Worm (Caenorhabditis elegans): Measurements from ENCODE around the gene slc-36.5.

Gene slc-36.5

DNA sequence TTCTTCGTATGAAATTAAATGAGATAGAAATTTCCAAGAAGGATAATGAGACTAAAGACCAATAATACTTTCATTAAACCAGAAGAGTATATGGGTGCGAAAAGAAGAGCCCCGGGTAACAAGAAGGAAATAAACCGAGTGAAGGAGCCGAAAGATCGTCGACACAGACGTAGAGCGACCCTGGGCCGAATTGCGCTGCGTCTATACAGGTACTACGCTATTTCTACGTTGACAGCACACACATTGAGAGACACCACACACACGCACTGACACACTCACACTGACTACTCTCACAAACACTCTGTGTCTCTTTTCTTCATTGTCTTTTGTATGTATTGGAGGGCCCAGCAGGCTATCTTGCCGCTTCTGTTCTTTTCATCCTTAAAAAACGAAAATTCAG, 18.0 kb downstream of the slc-36.5 start (continued):
- no peak for TF ChIP-seq nhr-77 (tag; optimal IDR thresholded peaks at IDR 0.05)

DNA sequence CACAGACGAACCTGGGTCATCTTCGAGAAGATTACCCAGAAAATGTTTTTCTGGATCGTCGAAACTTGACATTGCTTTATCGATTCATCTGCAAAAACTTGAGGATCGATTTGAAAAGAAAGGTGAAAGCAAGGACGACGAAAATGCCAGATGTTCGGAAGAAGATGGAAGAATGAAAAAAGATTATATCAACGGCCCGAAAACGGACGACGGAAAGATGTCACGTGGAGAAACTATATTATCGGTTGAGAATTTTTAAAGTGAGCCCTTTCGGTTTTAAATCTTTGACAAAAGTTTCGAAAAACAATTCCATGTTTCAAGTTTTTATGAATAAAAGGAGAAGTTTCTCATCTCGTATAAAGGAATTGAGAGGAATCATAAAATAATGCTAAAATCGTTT, 18.7 kb downstream of the slc-36.5 start, which contains the start of gene dnj-5:
Gene dnj-5, minus strand, starts transcription at position 101 of the 400 bp plus-strand sequence.
- TF ChIP-seq nhr-28 (tag; optimal IDR thresholded peaks at IDR 0.05): no peak

DNA sequence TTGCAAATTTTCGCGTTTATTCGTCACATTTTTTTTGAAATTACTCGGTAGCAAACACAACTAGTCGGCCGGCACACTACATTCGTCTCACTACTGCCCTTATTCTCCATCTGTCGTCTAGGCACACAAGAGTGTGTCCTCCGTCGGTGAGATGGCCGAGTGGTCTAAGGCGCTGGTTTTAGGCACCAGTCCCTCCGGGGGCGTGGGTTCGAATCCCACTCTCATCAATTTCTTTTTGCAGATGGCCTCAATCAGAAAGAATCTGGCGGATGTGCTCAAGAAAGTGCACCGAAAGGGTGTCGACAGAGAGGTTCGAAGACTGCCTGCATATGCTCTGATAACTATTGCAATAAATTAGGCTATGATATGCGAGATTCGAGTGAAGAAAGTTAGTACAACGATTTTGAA, 23.8 kb downstream of the slc-36.5 start:
- TF ChIP-seq lsy-12 (tag; optimal IDR thresholded peaks at IDR 0.05) (peak; percentile 78), skn-1 (tag; optimal IDR thresholded peaks at IDR 0.05) (peak; percentile 24), elt-1 (tag; optimal IDR thresholded peaks at IDR 0.05) (no peak), nhr-67 (tag; optimal IDR thresholded peaks at IDR 0.05) (no peak), nfya-1 (tag; optimal IDR thresholded peaks at IDR 0.05; ENCODE audit: insufficient read depth) (peak; percentile 75), egl-27 (tag; optimal IDR thresholded peaks at IDR 0.05) (peak; percentile 94), lin-39 (tag; optimal IDR thresholded peaks at IDR 0.05) (peak; percentile 85), hmg-11 (tag; optimal IDR thresholded peaks at IDR 0.05) (peak; percentile 78), nhr-237 (tag; optimal IDR thresholded peaks at IDR 0.05) (no peak), nhr-25 (tag; optimal IDR thresholded peaks at IDR 0.05) (peak; percentile 56), tbx-2 (tag; optimal IDR thresholded peaks at IDR 0.05) (peak; percentile 36), elt-3 (tag; optimal IDR thresholded peaks at IDR 0.05) (peak in 1 of 3 experiments; percentile 39), fkh-10 (GFP tag; optimal IDR thresholded peaks at IDR 0.05) (no peak), ceh-28 (tag; optimal IDR thresholded peaks at IDR 0.05) (peak; percentile 20), ama-1 (optimal IDR thresholded peaks at IDR 0.05) (peak; percentile 55), nhr-12 (tag; optimal IDR thresholded peaks at IDR 0.05) (no peak), R02D3.7 (tag; optimal IDR thresholded peaks at IDR 0.05) (peak; percentile 12), lin-15B (tag; optimal IDR thresholded peaks at IDR 0.05) (peak; percentile 47), eor-1 (tag; optimal IDR thresholded peaks at IDR 0.05) (no peak), pqm-1 (tag; optimal IDR thresholded peaks at IDR 0.05) (peak; percentile 31), pha-4 (tag; optimal IDR thresholded peaks at IDR 0.05) (peak; percentile 58), nhr-11 (tag; optimal IDR thresholded peaks at IDR 0.05) (peak; percentile 35), snpc-4 (tag; optimal IDR thresholded peaks at IDR 0.05) (peak; percentile 3), nhr-43 (tag; optimal IDR thresholded peaks at IDR 0.05; ENCODE audit: poor library complexity, severe bottlenecking) (peak; percentile 28), ztf-4 (tag; optimal IDR thresholded peaks at IDR 0.05) (peak; percentile 37), egl-5 (tag; optimal IDR thresholded peaks at IDR 0.05) (peak; percentile 32), nhr-23 (tag; optimal IDR thresholded peaks at IDR 0.05) (peak; percentile 19), ceh-82 (tag; optimal IDR thresholded peaks at IDR 0.05) (peak; percentile 5), ceh-9 (tag; optimal IDR thresholded peaks at IDR 0.05) (no peak), elt-2 (tag; optimal IDR thresholded peaks at IDR 0.05) (peak; percentile 46)

DNA sequence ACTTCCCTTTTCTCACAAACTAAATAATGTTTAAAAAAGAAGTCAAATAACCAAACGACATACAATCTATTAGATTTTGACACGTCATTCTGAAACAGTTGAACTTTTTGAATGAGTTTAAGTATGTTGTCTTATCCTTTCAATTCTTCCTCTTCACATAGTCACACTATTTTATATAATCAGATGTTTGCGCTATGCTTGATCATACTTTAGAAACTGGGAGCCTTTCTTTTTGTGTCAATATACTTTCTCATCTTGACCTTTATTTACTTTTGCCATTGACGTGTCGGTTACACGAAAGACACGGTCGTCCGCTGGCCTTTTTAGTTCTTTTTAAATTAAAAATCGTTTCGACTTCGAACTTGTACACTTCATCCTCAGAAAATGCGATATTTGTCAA, 24.9 kb downstream of the slc-36.5 start, which contains the start of gene C04A2.15:
Gene C04A2.15, plus strand, starts transcription at position 299 of the 400 bp plus-strand sequence.
- no peak for TF ChIP-seq jun-1 (tag; optimal IDR thresholded peaks at IDR 0.05)
- peak; percentile 93 for TF ChIP-seq pha-4 (tag; optimal IDR thresholded peaks at IDR 0.05)

DNA sequence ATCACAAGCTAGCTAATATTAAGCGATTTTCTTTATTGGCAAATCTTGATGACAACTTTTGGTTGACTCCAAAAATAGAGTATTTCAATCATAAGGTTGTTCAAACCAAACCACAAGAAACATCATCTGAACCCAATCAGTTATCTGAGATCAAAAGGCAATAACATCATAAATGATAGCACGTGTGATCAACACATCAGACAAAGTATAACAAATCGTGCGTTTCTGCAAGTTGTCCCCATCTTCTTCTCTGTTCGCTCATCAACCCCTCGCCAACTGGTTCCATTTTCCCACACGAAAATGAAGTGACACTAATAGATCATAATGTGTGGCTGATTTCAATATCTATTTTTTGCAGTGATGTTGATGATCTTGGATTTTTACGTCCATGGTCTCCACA, 27.5 kb downstream of the slc-36.5 start:
- TF ChIP-seq tbx-2 (tag; optimal IDR thresholded peaks at IDR 0.05) (peak; percentile 42), egl-5 (tag; optimal IDR thresholded peaks at IDR 0.05) (peak; percentile 38), daf-12 (tag; optimal IDR thresholded peaks at IDR 0.05) (no peak), jun-1 (tag; optimal IDR thresholded peaks at IDR 0.05) (peak; percentile 51), nhr-67 (tag; optimal IDR thresholded peaks at IDR 0.05) (no peak), skn-1 (tag; optimal IDR thresholded peaks at IDR 0.05) (no peak), nhr-25 (tag; optimal IDR thresholded peaks at IDR 0.05) (peak; percentile 85), elt-1 (tag; optimal IDR thresholded peaks at IDR 0.05) (no peak), nhr-237 (tag; optimal IDR thresholded peaks at IDR 0.05) (no peak), nhr-28 (tag; optimal IDR thresholded peaks at IDR 0.05) (no peak), nhr-11 (tag; optimal IDR thresholded peaks at IDR 0.05) (no peak), lsy-12 (tag; optimal IDR thresholded peaks at IDR 0.05) (peak; percentile 28), ceh-9 (tag; optimal IDR thresholded peaks at IDR 0.05) (no peak), zag-1 (tag; optimal IDR thresholded peaks at IDR 0.05) (no peak), nhr-23 (tag; optimal IDR thresholded peaks at IDR 0.05) (peak; percentile 93), nhr-76 (tag; optimal IDR thresholded peaks at IDR 0.05) (no peak), ceh-16 (tag; optimal IDR thresholded peaks at IDR 0.05) (no peak), nhr-12 (tag; optimal IDR thresholded peaks at IDR 0.05) (no peak), lin-39 (tag; optimal IDR thresholded peaks at IDR 0.05) (peak; percentile 27), sea-2 (GFP tag; optimal IDR thresholded peaks at IDR 0.05) (no peak), unc-62 (GFP tag; optimal IDR thresholded peaks at IDR 0.05) (peak; percentile 86), hmg-11 (tag; optimal IDR thresholded peaks at IDR 0.05) (no peak), ceh-28 (tag; optimal IDR thresholded peaks at IDR 0.05) (no peak), ztf-11 (tag; optimal IDR thresholded peaks at IDR 0.05) (no peak), nfya-1 (tag; optimal IDR thresholded peaks at IDR 0.05; ENCODE audit: insufficient read depth) (peak; percentile 40), elt-3 (tag; optimal IDR thresholded peaks at IDR 0.05) (peak; percentile 52 to 69 (median 56)), egl-27 (tag; optimal IDR thresholded peaks at IDR 0.05) (peak; percentile 94), eor-1 (tag; optimal IDR thresholded peaks at IDR 0.05) (no peak), mdl-1 (tag; optimal IDR thresholded peaks at IDR 0.05) (peak; percentile 59), ama-1 (optimal IDR thresholded peaks at IDR 0.05) (no peak), ZK546.5 (tag; optimal IDR thresholded peaks at IDR 0.05) (no peak), unc-39 (tag; optimal IDR thresholded peaks at IDR 0.05) (no peak), pha-4 (tag; optimal IDR thresholded peaks at IDR 0.05) (no peak)

Data from whole organism, L3 larva.